Worm (Caenorhabditis elegans) whole organism, L1 larva: ENCODE results near the gene dnj-10.
A peak's percentile ranks its signal among the peaks of the same experiment; 100 is the strongest.

ENCODE experiments used
- C34B4.2 ChIP-seq: sonication (generic microtip); optimal IDR thresholded peaks from 2 replicates; lab custom pipeline; 2017; ENCODE audit warnings: mild to moderate bottlenecking, missing genetic modification characterization, missing compliant biosample characterization
- ama-1 ChIP-seq: fragments of 150-350 bp; optimal IDR thresholded peaks from 2 replicates; lab custom pipeline; 2014
- ceh-82 ChIP-seq, 3 experiments: fragments of 150-350 bp in 1 of 3; sonication (generic microtip) in 2 of 3; optimal IDR thresholded peaks; 2 replicates each; lab custom pipeline; 2014 to 2017; ENCODE audit warnings: missing biosample characterization in 3 of 3, missing genetic modification characterization in 3 of 3
- ceh-88 ChIP-seq: fragments of 200-800 bp; sonication (Bioruptor generic); IDR thresholded peaks from 2 replicates; pipeline ENCODE4 v1.3.6; 2022; ENCODE audit warnings: missing genetic modification characterization, missing compliant biosample characterization
- dpl-1 ChIP-seq, 3 experiments: fragments of 150-350 bp in 2 of 3; sonication (generic microtip) in 1 of 3; optimal IDR thresholded peaks; 2 replicates each; lab custom pipeline; 2014 to 2017; ENCODE audit warnings: missing biosample characterization in 3 of 3, missing genetic modification characterization in 3 of 3, missing genetic modification reagents in 3 of 3
- efl-1 ChIP-seq, 4 experiments: fragments of 150-350 bp; optimal IDR thresholded peaks in 3 of 4; peaks in 1 of 4; 1 replicate in 1 of 4; 2 replicates in 3 of 4; lab custom pipeline; 2014; ENCODE audit warnings: missing biosample characterization in 2 of 4, missing genetic modification characterization in 2 of 4, missing genetic modification reagents in 2 of 4
- efl-3 ChIP-seq: fragments of 200-800 bp; sonication (Bioruptor generic); optimal IDR thresholded peaks from 2 replicates; lab custom pipeline; 2018; ENCODE audit warnings: mild to moderate bottlenecking, missing genetic modification characterization, missing compliant biosample characterization
- egl-27 ChIP-seq, 2 experiments: fragments of 150-350 bp in 1 of 2; sonication (generic microtip); optimal IDR thresholded peaks; 3 replicates each; lab custom pipeline; 2017 to 2018; ENCODE audit warnings: missing biosample characterization in 2 of 2, missing genetic modification characterization in 2 of 2, missing genetic modification reagents in 2 of 2
- elt-2 ChIP-seq: sonication (generic microtip); optimal IDR thresholded peaks from 2 replicates; lab custom pipeline; 2016; ENCODE audit warnings: missing genetic modification characterization, mild to moderate bottlenecking, inconsistent platforms, missing compliant biosample characterization, missing genetic modification reagents
- fkh-10 ChIP-seq: sonication (generic microtip); optimal IDR thresholded peaks from 2 replicates; lab custom pipeline; 2017; ENCODE audit warnings: missing biosample characterization, missing genetic modification reagents, missing genetic modification characterization
- fkh-4 ChIP-seq: sonication (generic microtip); optimal IDR thresholded peaks from 2 replicates; lab custom pipeline; 2016; ENCODE audit warnings: missing compliant biosample characterization, missing genetic modification characterization, borderline replicate concordance
- grh-1 ChIP-seq: fragments of 200-800 bp; sonication (Bioruptor generic); IDR thresholded peaks from 2 replicates; pipeline ENCODE4 v1.3.6; 2022; ENCODE audit warnings: missing genetic modification reagents, missing genetic modification characterization, missing compliant biosample characterization
- hpl-2 ChIP-seq: fragments of 150-350 bp; optimal IDR thresholded peaks from 2 replicates; lab custom pipeline; 2014; ENCODE audit warnings: missing biosample characterization, missing genetic modification reagents, missing genetic modification characterization
- lin-14 ChIP-seq: fragments of 200-800 bp; sonication (Bioruptor generic); optimal IDR thresholded peaks from 2 replicates; lab custom pipeline; 2018; ENCODE audit warnings: mild to moderate bottlenecking, missing genetic modification characterization, moderate library complexity, missing compliant biosample characterization
- lin-15B ChIP-seq: fragments of 150-350 bp; sonication (generic microtip); optimal IDR thresholded peaks from 3 replicates; lab custom pipeline; 2014; ENCODE audit warnings: missing biosample characterization, missing genetic modification characterization
- lin-35 ChIP-seq, 2 experiments: fragments of 150-350 bp; optimal IDR thresholded peaks; 2 replicates each; lab custom pipeline; 2014; ENCODE audit warnings: missing biosample characterization in 2 of 2, missing genetic modification characterization in 2 of 2, missing genetic modification reagents in 2 of 2
- lsy-2 ChIP-seq, 2 experiments: fragments of 150-350 bp; optimal IDR thresholded peaks; 2 replicates each; lab custom pipeline; 2014; ENCODE audit warnings: missing biosample characterization in 2 of 2, missing genetic modification characterization in 2 of 2
- mdl-1 ChIP-seq, 2 experiments: fragments of 150-350 bp; optimal IDR thresholded peaks; 2 replicates each; lab custom pipeline; 2014 to 2017; ENCODE audit warnings: missing biosample characterization in 2 of 2, missing genetic modification characterization in 2 of 2, inconsistent platforms in 1 of 2
- mep-1 ChIP-seq: fragments of 150-350 bp; optimal IDR thresholded peaks from 2 replicates; lab custom pipeline; 2014; ENCODE audit warnings: missing biosample characterization, missing genetic modification characterization
- nhr-71 ChIP-seq: sonication (generic microtip); optimal IDR thresholded peaks from 2 replicates; lab custom pipeline; 2016; ENCODE audit warnings: mild to moderate bottlenecking, missing genetic modification characterization, moderate library complexity, missing compliant biosample characterization
- pag-3 ChIP-seq: sonication (generic microtip); optimal IDR thresholded peaks from 2 replicates; lab custom pipeline; 2017; ENCODE audit warnings: missing genetic modification characterization, mild to moderate bottlenecking, missing compliant biosample characterization, antibody characterized with exemption, borderline replicate concordance; ENCODE audit not compliant: insufficient read depth
- rnt-1 ChIP-seq: sonication (generic microtip); optimal IDR thresholded peaks from 2 replicates; lab custom pipeline; 2016; ENCODE audit warnings: mild to moderate bottlenecking, missing genetic modification characterization, moderate library complexity, missing compliant biosample characterization
- skn-1 ChIP-seq: fragments of 150-350 bp; optimal IDR thresholded peaks from 2 replicates; lab custom pipeline; 2014; ENCODE audit warnings: missing biosample characterization, missing genetic modification characterization
- snu-23 ChIP-seq: sonication (generic microtip); optimal IDR thresholded peaks from 2 replicates; lab custom pipeline; 2016; ENCODE audit warnings: missing genetic modification characterization, missing compliant biosample characterization
- sup-37 ChIP-seq: fragments of 200-800 bp; sonication (Bioruptor generic); optimal IDR thresholded peaks from 2 replicates; lab custom pipeline; 2018; ENCODE audit warnings: mild to moderate bottlenecking, missing genetic modification characterization, missing compliant biosample characterization
- tbx-2 ChIP-seq: sonication (generic microtip); optimal IDR thresholded peaks from 2 replicates; lab custom pipeline; 2016; ENCODE audit warnings: missing genetic modification characterization, missing compliant biosample characterization
- tlp-1 ChIP-seq: fragments of 150-350 bp; optimal IDR thresholded peaks from 2 replicates; lab custom pipeline; 2014; ENCODE audit warnings: missing biosample characterization, missing genetic modification characterization
- vab-15 ChIP-seq: sonication (generic microtip); optimal IDR thresholded peaks from 2 replicates; lab custom pipeline; 2017; ENCODE audit warnings: missing genotype, mild to moderate bottlenecking, missing genetic modification characterization, missing compliant biosample characterization

dnj-10 gene

ce11 chrIII:8628405-8628982, 2.5 kb upstream of the dnj-10 start, which contains the start of the genes polk-1 and gpr-1 (continued):
- TF ChIP-seq lin-15B (peak; percentile 36), C34B4.2 (tag; lab: Kevin White, UChicago) (no peak), dpl-1 (GFP tag; optimal IDR thresholded peaks at IDR 0.05; lab: Kevin White, UChicago) (peak; percentile 74 to 86 (median 81)), nhr-71 (no peak), ceh-88 (GFP tag; lab: Robert Waterston, UW) (no peak), lin-35 (GFP tag; optimal IDR thresholded peaks at IDR 0.05; lab: Kevin White, UChicago) (peak; percentile 68 to 93), lin-14 (GFP tag; lab: Kevin White, UChicago) (no peak), rnt-1 (tag; lab: Kevin White, UChicago) (no peak)

- TF ChIP-seq mep-1 (tag; lab: Kevin White, UChicago) (no peak), rnt-1 (tag; lab: Kevin White, UChicago) (peak; percentile 61), fkh-4 (tag; lab: Kevin White, UChicago) (no peak), lsy-2 (tag; optimal IDR thresholded peaks at IDR 0.05; lab: Kevin White, UChicago) (peak in 1 of 2 experiments; percentile 46), sup-37 (GFP tag; lab: Kevin White, UChicago) (no peak), hpl-2 (no peak), lin-14 (GFP tag; lab: Kevin White, UChicago) (peak; percentile 73), egl-27 (tag; optimal IDR thresholded peaks at IDR 0.05; lab: Kevin White, UChicago) (no peak), nhr-71 (peak; percentile 42)
Measured at ce11 chrIII:8636803-8637202, 5.8 kb downstream of the dnj-10 start.

ce11 chrIII:8639188-8639795, 8.3 kb downstream of the dnj-10 start, which contains the start of gene fip-1:
Gene fip-1, plus strand, starts transcription at chrIII:8639745.
- TF ChIP-seq ceh-82 (tag; optimal IDR thresholded peaks at IDR 0.05; lab: Kevin White, UChicago) (no peak), lin-35 (GFP tag; optimal IDR thresholded peaks at IDR 0.05; lab: Kevin White, UChicago) (peak in 1 of 2 experiments; percentile 29), efl-1 (optimal IDR thresholded peaks at IDR 0.05; lab: Kevin White, UChicago) (no peak), efl-1 (GFP tag; optimal IDR thresholded peaks at IDR 0.05 in 1 of 2; lab: Kevin White, UChicago) (peak in 1 of 2 experiments; percentile 87), snu-23 (GFP tag; lab: Kevin White, UChicago) (peak; percentile 0), nhr-71 (peak; percentile 22), pag-3 (tag; lab: Kevin White, UChicago) (no peak)

- TF ChIP-seq skn-1 (tag; lab: Kevin White, UChicago) (no peak), ama-1 (lab: Kevin White, UChicago) (no peak), fkh-10 (no peak), vab-15 (no peak), efl-3 (GFP tag; lab: Kevin White, UChicago) (no peak), ceh-82 (tag; optimal IDR thresholded peaks at IDR 0.05; lab: Kevin White, UChicago) (no peak), sup-37 (GFP tag; lab: Kevin White, UChicago) (no peak), tbx-2 (tag; lab: Kevin White, UChicago) (no peak), grh-1 (no peak), tlp-1 (tag; lab: Kevin White, UChicago) (no peak), mdl-1 (tag; optimal IDR thresholded peaks at IDR 0.05; lab: Kevin White, UChicago) (no peak), elt-2 (tag; lab: Kevin White, UChicago) (no peak)
- TF ChIP-seq, all 84 proteins: peak for 0
Measured at ce11 chrIII:8643639-8644038, 12.7 kb downstream of the dnj-10 start, which contains the start of gene twk-7. Gene twk-7, minus strand, starts transcription at chrIII:8643739.

ce11 chrIII:8646021-8646420, 15.1 kb downstream of the dnj-10 start:
- no peak for TF ChIP-seq efl-1 (optimal IDR thresholded peaks at IDR 0.05; lab: Kevin White, UChicago)
- peak in 1 of 2 experiments; percentile 46 for TF ChIP-seq efl-1 (GFP tag; optimal IDR thresholded peaks at IDR 0.05 in 1 of 2; lab: Kevin White, UChicago)
- TF ChIP-seq egl-27 (tag; optimal IDR thresholded peaks at IDR 0.05; lab: Kevin White, UChicago) = no peak
